Worm (Caenorhabditis elegans): ENCODE measurements around the gene Y46G5A.8.

- TF ChIP-seq ref-1 (GFP tag; conservative IDR thresholded peaks at IDR 0.05) (no peak), ztf-29 (GFP tag; IDR thresholded peaks at IDR 0.05) (no peak), cog-1 (tag; optimal IDR thresholded peaks at IDR 0.05) (no peak)
Measured at ce11 chrII:12729952-12730351, 26.2 kb upstream of the Y46G5A.8 start.

All from whole organism, midembryonic.